Fruit fly (Drosophila melanogaster): ENCODE data around the gene Rcd4.
A peak's percentile ranks its signal among the peaks of the same experiment; 100 is the strongest.

Gene Rcd4

dm6 chr2L:8376717-8377116 lies 5.9 kb upstream of the Rcd4 start, which contains the start of the genes CG13390 and CG17294 (continued):
- TF ChIP-seq Six4 (GFP tag; optimal IDR thresholded peaks at IDR 0.05) (peak; percentile 99), CG32532 (GFP tag; IDR thresholded peaks at IDR 0.05) (peak; percentile 100), Hmr (GFP tag; optimal IDR thresholded peaks at IDR 0.05) (peak; percentile 100), CG9797 (GFP tag; optimal IDR thresholded peaks at IDR 0.05) (peak; percentile 65), Nf-YC (tag; optimal IDR thresholded peaks at IDR 0.05) (peak; percentile 95), CG32767 (GFP tag; IDR thresholded peaks at IDR 0.05) (peak; percentile 99), CG17802 (tag; optimal IDR thresholded peaks at IDR 0.05) (peak; percentile 93), p53 (GFP tag; optimal IDR thresholded peaks at IDR 0.05) (peak; percentile 23), pb (GFP tag; optimal IDR thresholded peaks at IDR 0.05) (peak; percentile 69), run (tag; optimal IDR thresholded peaks at IDR 0.05) (peak; percentile 99), peb (GFP tag; IDR thresholded peaks at IDR 0.05) (peak; percentile 98), Drgx (GFP tag; IDR thresholded peaks at IDR 0.05) (peak; percentile 100), D (optimal IDR thresholded peaks at IDR 0.05) (no peak), D (GFP tag; optimal IDR thresholded peaks at IDR 0.05) (peak; percentile 99), CG14710 (tag; optimal IDR thresholded peaks at IDR 0.05) (peak; percentile 98), CG6791 (GFP tag; IDR thresholded peaks at IDR 0.05; ENCODE audit: partially characterized antibody) (peak; percentile 64), jigr1 (GFP tag; IDR thresholded peaks at IDR 0.05) (peak; percentile 99), CG4617 (GFP tag; optimal IDR thresholded peaks at IDR 0.05; ENCODE audit: borderline replicate concordance) (peak; percentile 99), CG34422 (GFP tag; IDR thresholded peaks at IDR 0.05) (peak; percentile 100), unpg (GFP tag; optimal IDR thresholded peaks at IDR 0.05) (peak; percentile 100), Lhr (GFP tag; optimal IDR thresholded peaks at IDR 0.05) (peak; percentile 97), bbx (GFP tag; IDR thresholded peaks at IDR 0.05; ENCODE audit: partially characterized antibody) (peak; percentile 70), Fer2 (tag; optimal IDR thresholded peaks at IDR 0.05) (peak; percentile 100), HLH4C (GFP tag; IDR thresholded peaks at IDR 0.05; ENCODE audit: partially characterized antibody) (peak; percentile 76), Rx (GFP tag; IDR thresholded peaks at IDR 0.05) (peak; percentile 99), pnt (GFP tag; optimal IDR thresholded peaks at IDR 0.05) (peak; percentile 93), CG8290 (GFP tag; optimal IDR thresholded peaks at IDR 0.05) (peak; percentile 98), CG8290 (tag; optimal IDR thresholded peaks at IDR 0.05) (peak; percentile 96 to 98), ci (GFP tag; IDR thresholded peaks at IDR 0.05) (peak; percentile 100), CG17186 (GFP tag; optimal IDR thresholded peaks at IDR 0.05) (peak; percentile 94), CG18619 (GFP tag; optimal IDR thresholded peaks at IDR 0.05) (peak; percentile 99), Hr51 (GFP tag; optimal IDR thresholded peaks at IDR 0.05) (peak; percentile 96 to 100), CkIIα-i1 (GFP tag; IDR thresholded peaks at IDR 0.05) (peak; percentile 98), tin (GFP tag; optimal IDR thresholded peaks at IDR 0.05) (peak; percentile 99), HLH54F (GFP tag; optimal IDR thresholded peaks at IDR 0.05) (peak; percentile 95), CG18599 (GFP tag; optimal IDR thresholded peaks at IDR 0.05) (peak; percentile 100), tna (GFP tag; IDR thresholded peaks at IDR 0.05; ENCODE audit: partially characterized antibody) (peak; percentile 28; the same call in 1 of the 2 replicates), Stat92E (GFP tag; optimal IDR thresholded peaks at IDR 0.05) (peak in 1 of 3 experiments; percentile 98), CG10543 (GFP tag; optimal IDR thresholded peaks at IDR 0.05) (peak; percentile 98), CG14667 (GFP tag; IDR thresholded peaks at IDR 0.05) (peak; percentile 99), trem (tag; optimal IDR thresholded peaks at IDR 0.05) (peak; percentile 97), CG14050 (GFP tag; IDR thresholded peaks at IDR 0.05) (peak; percentile 99), D19B (GFP tag; optimal IDR thresholded peaks at IDR 0.05) (peak; percentile 97), CTCF (GFP tag; optimal IDR thresholded peaks at IDR 0.05) (peak; percentile 79), CG6689 (GFP tag; IDR thresholded peaks at IDR 0.05) (peak; percentile 99), pros (GFP tag; optimal IDR thresholded peaks at IDR 0.05) (peak; percentile 89), org-1 (GFP tag; optimal IDR thresholded peaks at IDR 0.05) (peak; percentile 98), ash1 (GFP tag; optimal IDR thresholded peaks at IDR 0.05) (peak; percentile 98), Dp (GFP tag; optimal IDR thresholded peaks at IDR 0.05) (peak; percentile 54), CG11696 (GFP tag; IDR thresholded peaks at IDR 0.05) (peak; percentile 98), Mrtf (GFP tag; IDR thresholded peaks at IDR 0.05) (peak; percentile 99)

Measured in whole organism, embryonic.